Fruit fly (Drosophila melanogaster): Measurements from ENCODE around the gene CG14130.
A peak's percentile ranks its signal among the peaks of the same experiment; 100 is the strongest.

CG14130 gene

dm6 chr3L:11822446-11823334, 7.4 kb downstream of the CG14130 start, which contains the start of gene RpL10Ab (continued):
- TF ChIP-seq Ssrp (tag; optimal IDR thresholded peaks at IDR 0.05) (peak; percentile 35), CG8281 (tag; optimal IDR thresholded peaks at IDR 0.05) (no peak), Awh (GFP tag; IDR thresholded peaks at IDR 0.05) (peak; percentile 54; the same call in 1 of the 2 replicates), dmrt11E (tag; optimal IDR thresholded peaks at IDR 0.05) (peak; percentile 25), CG18262 (tag; optimal IDR thresholded peaks at IDR 0.05) (peak; percentile 72), dimm (GFP tag; IDR thresholded peaks at IDR 0.05) (0 out of 2 replicates have a peak, but pooled peaks have one; percentile 9), dati (GFP tag; IDR thresholded peaks at IDR 0.05) (no peak; the same call in 1 of the 2 replicates), Hr3 (GFP tag; optimal IDR thresholded peaks at IDR 0.05) (peak; percentile 70), seq (GFP tag; IDR thresholded peaks at IDR 0.05) (no peak), CG7745 (tag; optimal IDR thresholded peaks at IDR 0.05) (no peak), sug (tag; optimal IDR thresholded peaks at IDR 0.05) (peak; percentile 33), org-1 (GFP tag; optimal IDR thresholded peaks at IDR 0.05) (peak; percentile 34), CG31388 (GFP tag; optimal IDR thresholded peaks at IDR 0.05) (no peak), Trl (optimal IDR thresholded peaks at IDR 0.05) (no peak), Trl (GFP tag; optimal IDR thresholded peaks at IDR 0.05) (peak; percentile 54), Pdp1 (GFP tag; optimal IDR thresholded peaks at IDR 0.05) (peak; percentile 33 to 72), CG2678 (tag; optimal IDR thresholded peaks at IDR 0.05) (peak; percentile 50), inv (GFP tag; IDR thresholded peaks at IDR 0.05; ENCODE audit: partially characterized antibody) (peak; percentile 82), sob (GFP tag; IDR thresholded peaks at IDR 0.05) (peak; percentile 66), jumu (GFP tag; optimal IDR thresholded peaks at IDR 0.05) (no peak), Deaf1 (tag; optimal IDR thresholded peaks at IDR 0.05) (no peak), CG14667 (GFP tag; IDR thresholded peaks at IDR 0.05) (peak; percentile 59; the same call in 1 of the 2 replicates), zen2 (GFP tag; IDR thresholded peaks at IDR 0.05; ENCODE audit: partially characterized antibody) (peak; percentile 82), toy (GFP tag; IDR thresholded peaks at IDR 0.05) (peak; percentile 21; the same call in 1 of the 2 replicates), klu (GFP tag; IDR thresholded peaks at IDR 0.05) (peak; percentile 61; the same call in 1 of the 2 replicates), CG10321 (GFP tag; IDR thresholded peaks at IDR 0.05) (no peak), CG33557 (GFP tag; optimal IDR thresholded peaks at IDR 0.05) (peak; percentile 7), CG8089 (GFP tag; optimal IDR thresholded peaks at IDR 0.05) (peak; percentile 16), CkIIα-i1 (GFP tag; IDR thresholded peaks at IDR 0.05) (0 out of 2 replicates have a peak, but pooled peaks have one; percentile 15), gro (GFP tag; optimal IDR thresholded peaks at IDR 0.05) (peak; percentile 26), CG12744 (GFP tag; optimal IDR thresholded peaks at IDR 0.05) (no peak), slbo (GFP tag; IDR thresholded peaks at IDR 0.05) (peak; percentile 74), CG14441 (GFP tag; IDR thresholded peaks at IDR 0.05) (peak; percentile 59), yki (optimal IDR thresholded peaks at IDR 0.05) (no peak), Blimp-1 (GFP tag; optimal IDR thresholded peaks at IDR 0.05) (peak; percentile 65), CG1024 (GFP tag; IDR thresholded peaks at IDR 0.05) (peak; percentile 60; the same call in 1 of the 2 replicates), al (GFP tag; IDR thresholded peaks at IDR 0.05) (peak; percentile 47), twi (tag; optimal IDR thresholded peaks at IDR 0.05) (no peak), zf30C (GFP tag; optimal IDR thresholded peaks at IDR 0.05) (no peak), cas (GFP tag; IDR thresholded peaks at IDR 0.05) (peak; percentile 56; the same call in 1 of the 2 replicates), pfk (GFP tag; optimal IDR thresholded peaks at IDR 0.05) (peak; percentile 65), Dbx (GFP tag; IDR thresholded peaks at IDR 0.05) (peak; percentile 76), ssp (GFP tag; IDR thresholded peaks at IDR 0.05) (peak; percentile 73), Gug (GFP tag; IDR thresholded peaks at IDR 0.05) (peak; percentile 64; the same call in 2 of the 4 replicates), CG34224 (GFP tag; IDR thresholded peaks at IDR 0.05; ENCODE audit: partially characterized antibody) (peak; percentile 53), cato (GFP tag; optimal IDR thresholded peaks at IDR 0.05; ENCODE audit: borderline replicate concordance) (peak; percentile 15), Neu2 (GFP tag; optimal IDR thresholded peaks at IDR 0.05; ENCODE audit: borderline replicate concordance) (peak; percentile 95), CG3065 (GFP tag; optimal IDR thresholded peaks at IDR 0.05) (no peak), Sin3A (optimal IDR thresholded peaks at IDR 0.05) (no peak)

Measured in whole organism, embryonic.